Worm (Caenorhabditis elegans) whole organism, dauer: ENCODE results near the gene snx-13.
"Not testable (repeated sequence)": the region's sequence is repeated elsewhere in the genome, so short reads cannot be mapped to it uniquely, and the experiment has no call there.

Experiments used
- unc-62 ChIP-seq: sonication (generic microtip); optimal IDR thresholded peaks from 2 replicates; lab custom pipeline; 2017; ENCODE audit warnings: missing biosample characterization, missing genetic modification reagents, missing genetic modification characterization

snx-13 gene

DNA sequence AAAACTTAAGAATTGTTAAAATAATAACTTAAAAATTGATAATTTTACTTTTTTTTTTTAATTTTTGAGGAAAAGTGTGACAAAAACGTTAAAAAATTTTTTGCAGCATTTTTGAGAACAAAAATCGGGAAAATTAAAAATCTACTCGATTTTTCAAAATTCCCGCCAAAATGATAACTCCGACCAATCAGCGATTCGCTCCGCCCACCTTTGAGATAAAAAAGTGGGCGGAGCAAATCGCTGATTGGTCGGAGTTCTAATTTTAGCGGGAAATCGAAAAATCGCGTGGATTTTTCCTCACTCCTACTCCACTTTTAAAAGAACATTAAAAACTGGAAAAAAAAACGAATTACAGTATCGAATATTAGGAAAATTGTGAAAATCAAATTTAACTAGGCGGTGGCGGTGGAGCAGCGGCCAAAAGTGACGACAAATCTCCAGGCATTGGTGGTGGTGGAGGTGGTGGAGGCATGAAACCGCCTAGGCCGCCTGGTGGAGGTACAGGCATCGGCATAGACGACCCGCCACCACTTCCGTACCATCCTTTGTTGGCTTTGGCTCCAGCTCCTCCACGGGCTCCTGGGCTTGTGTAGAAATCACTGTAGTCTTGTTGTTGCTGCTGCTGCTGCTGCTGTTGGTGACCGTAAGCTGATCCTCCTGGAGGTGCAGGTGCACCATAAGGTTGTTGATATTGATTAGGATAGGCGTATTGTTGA lies 17.1 kb upstream of the snx-13 start:
- no peak for TF ChIP-seq unc-62 (GFP tag; lab: Kevin White, UChicago)

DNA sequence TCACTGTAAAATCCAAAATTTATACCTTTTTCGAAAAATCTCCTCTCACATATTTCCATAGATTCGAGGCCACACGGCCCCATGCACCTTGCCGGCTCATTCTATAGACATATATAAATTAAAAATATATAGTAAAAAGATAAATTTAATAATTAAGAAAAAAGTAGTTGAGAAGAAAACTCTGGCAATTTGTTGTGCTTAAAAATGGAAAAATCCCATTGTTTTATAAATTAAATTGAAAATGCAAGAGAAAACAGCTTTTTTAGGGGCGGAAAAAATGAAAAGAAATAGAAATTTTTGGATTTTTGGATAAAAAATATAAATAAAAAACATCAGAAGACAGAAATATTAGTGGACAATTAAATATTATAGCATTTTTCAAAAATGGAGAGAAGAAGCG lies 16.4 kb upstream of the snx-13 start, which contains the start of gene Y116A8C.30:
Gene Y116A8C.30 (minus strand): TSS at position 101 of the 400 bp plus-strand sequence.
- TF ChIP-seq unc-62 (GFP tag; lab: Kevin White, UChicago), result no peak

ce11 chrIV:17103116-17103515 lies 15.9 kb upstream of the snx-13 start:
- no peak for TF ChIP-seq unc-62 (GFP tag; lab: Kevin White, UChicago)

- TF ChIP-seq unc-62 (GFP tag; lab: Kevin White, UChicago), result no peak
These were observed 13.5 kb upstream of the snx-13 start for ce11 chrIV:17100628-17101338.

DNA sequence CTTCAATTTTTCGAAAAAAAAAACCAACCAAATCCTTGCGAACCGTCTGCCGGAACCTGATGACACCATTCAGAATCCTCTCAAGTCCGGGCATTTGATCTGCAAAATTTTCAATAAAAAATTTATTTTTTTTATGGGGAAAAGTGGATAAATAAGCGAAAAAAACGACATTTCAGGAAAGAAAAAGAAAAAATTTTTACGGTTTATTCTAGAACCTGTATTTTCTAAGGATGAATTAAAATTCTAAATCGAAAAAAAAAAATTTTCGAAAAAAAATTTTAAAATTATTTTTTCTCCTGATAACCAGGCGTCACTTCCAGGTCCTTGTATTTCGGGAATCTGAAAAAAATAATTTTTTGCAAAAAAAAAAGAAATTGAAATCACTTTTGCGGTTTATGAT lies 12.9 kb upstream of the snx-13 start, which contains the start of gene bca-2:
Gene bca-2 (minus strand): TSS at position 101 of the 400 bp plus-strand sequence.
- no peak for TF ChIP-seq unc-62 (GFP tag; lab: Kevin White, UChicago)

ce11 chrIV:17099113-17099512 lies 11.9 kb upstream of the snx-13 start:
- no peak for TF ChIP-seq unc-62 (GFP tag; lab: Kevin White, UChicago)

ce11 chrIV:17096168-17096567 lies 8.9 kb upstream of the snx-13 start, which contains the start of gene Y116A8C.27:
Gene Y116A8C.27, minus strand, starts transcription at chrIV:17096268.
- no peak for TF ChIP-seq unc-62 (GFP tag; lab: Kevin White, UChicago)

DNA sequence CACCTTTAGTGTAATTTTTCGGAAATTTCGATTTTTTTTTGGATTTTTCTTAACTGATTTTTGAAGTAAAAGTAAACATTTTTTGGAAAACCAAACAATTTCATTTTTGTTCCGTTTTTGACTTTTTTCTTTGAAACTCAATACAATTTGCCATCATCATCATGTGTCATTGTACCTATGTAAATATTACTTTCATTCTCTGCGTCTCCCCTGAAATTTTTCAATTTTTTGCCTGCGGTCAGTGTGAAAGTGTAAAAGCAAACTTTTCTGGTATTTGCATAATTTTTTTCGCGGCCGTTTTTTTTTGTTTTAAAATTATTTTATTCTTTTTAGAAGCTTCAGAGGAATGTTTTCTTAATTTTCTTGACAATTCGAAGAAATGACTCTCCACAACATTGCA lies 6.5 kb upstream of the snx-13 start, which contains the start of gene Y116A8C.29:
Gene Y116A8C.29 (plus strand): TSS at position 328 of the 400 bp plus-strand sequence.
- no peak for TF ChIP-seq unc-62 (GFP tag; lab: Kevin White, UChicago)

DNA sequence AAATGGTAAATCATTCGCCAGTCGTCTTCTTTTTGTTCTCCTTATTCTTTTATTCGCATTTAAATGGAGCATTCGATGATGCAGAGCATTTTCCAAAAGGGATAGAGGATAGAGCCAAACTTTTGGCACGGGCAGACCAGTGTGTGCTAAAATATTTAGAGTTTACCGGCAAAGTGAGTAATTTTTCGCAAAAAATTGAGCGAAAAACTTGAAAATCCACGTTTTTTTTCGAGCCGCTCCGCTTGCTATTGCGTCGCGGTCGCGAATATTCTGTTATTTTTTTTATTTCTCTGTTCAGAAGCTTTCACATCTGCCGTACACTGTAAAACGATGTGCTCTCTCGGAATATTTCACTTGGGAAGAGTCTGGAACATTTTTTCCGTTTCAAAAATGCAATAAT lies 1.6 kb upstream of the snx-13 start, which contains the start of gene Y116A8C.43:
Gene Y116A8C.43 (plus strand): TSS at position 3 of the 400 bp plus-strand sequence.
- TF ChIP-seq unc-62 (GFP tag; lab: Kevin White, UChicago), result no peak

DNA sequence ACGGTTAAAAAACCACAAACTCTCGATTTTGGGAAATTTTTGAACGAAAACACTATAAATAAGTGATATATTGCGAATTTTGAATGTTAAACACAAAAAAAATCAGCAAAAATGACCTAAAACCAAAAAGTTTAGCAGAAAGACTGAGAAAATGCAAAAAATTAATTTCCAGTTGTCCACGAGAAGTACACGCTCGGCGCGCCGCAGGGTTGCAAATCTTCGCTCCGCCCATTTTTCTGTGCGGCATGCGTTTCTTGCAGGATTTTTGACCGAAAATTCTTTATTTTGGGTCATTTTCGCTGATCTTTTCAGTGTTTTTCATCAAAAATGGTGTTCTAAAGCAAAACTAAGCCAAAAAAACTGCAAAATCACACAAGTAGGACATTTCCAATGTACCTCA lies 2.4 kb downstream of the snx-13 start:
- no peak for TF ChIP-seq unc-62 (GFP tag; lab: Kevin White, UChicago)

DNA sequence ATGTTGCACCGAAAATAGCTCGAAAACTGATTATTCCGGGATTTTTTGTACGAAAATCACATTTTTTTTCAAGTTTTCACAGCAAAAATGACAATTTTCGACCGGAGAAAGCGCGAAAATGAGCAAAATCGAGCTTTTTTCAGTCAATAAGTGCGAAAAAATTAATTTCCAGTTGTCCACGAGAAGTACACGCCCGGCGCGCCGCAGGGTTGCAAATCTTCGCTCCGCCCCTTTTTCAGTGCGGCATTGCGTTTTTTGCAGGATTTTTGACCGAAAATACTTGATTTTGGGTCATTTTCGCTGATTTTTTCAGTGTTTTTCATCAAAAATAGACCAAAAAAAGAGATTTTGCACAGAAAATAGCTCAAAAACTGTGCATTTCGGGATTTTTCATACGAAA lies 2.9 kb downstream of the snx-13 start:
- TF ChIP-seq unc-62 (GFP tag; lab: Kevin White, UChicago), result no peak

- no peak for TF ChIP-seq unc-62 (GFP tag; lab: Kevin White, UChicago)
These were observed 8.6 kb downstream of the snx-13 start, which contains the start of gene Y116A8C.25 for ce11 chrIV:17078649-17079048. Gene Y116A8C.25, minus strand, starts transcription at chrIV:17078749.

ce11 chrIV:17070791-17071190 lies 16.4 kb downstream of the snx-13 start, which contains the start of gene Y116A8C.24:
Gene Y116A8C.24, minus strand, starts transcription at chrIV:17070891.
- TF ChIP-seq unc-62 (GFP tag; lab: Kevin White, UChicago), result not testable (repeated sequence)

DNA sequence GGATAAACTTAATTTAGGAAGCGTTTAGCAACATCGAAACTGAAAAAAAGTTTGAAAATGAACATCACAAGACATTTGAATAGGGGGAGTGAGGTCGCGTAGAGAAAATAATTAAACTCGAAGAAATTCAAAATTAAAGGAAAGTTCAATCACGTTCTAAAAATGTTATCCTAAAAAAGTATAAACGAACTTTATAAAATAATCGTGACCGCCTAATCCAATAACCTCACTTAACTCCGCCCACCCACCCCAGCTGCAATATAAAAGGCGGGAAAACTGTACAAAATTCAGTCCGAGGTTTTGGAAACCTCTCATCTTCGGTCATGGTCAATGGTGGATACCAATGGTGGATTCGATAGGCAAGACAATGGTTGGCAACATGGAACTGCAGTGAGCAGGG lies 22.3 kb downstream of the snx-13 start, which contains the start of gene Y116A8C.465:
Gene Y116A8C.465 (plus strand): TSS at position 301 of the 400 bp plus-strand sequence.
- not testable (repeated sequence) for TF ChIP-seq unc-62 (GFP tag; lab: Kevin White, UChicago)

- TF ChIP-seq unc-62 (GFP tag; lab: Kevin White, UChicago), result not testable (repeated sequence)
These were observed 23.5 kb downstream of the snx-13 start, which contains the start of gene Y116A8C.467 for ce11 chrIV:17063700-17064099. Gene Y116A8C.467, minus strand, starts transcription at chrIV:17063800.

ce11 chrIV:17058036-17058435 lies 29.2 kb downstream of the snx-13 start, which contains the start of gene Y116A8C.44:
Gene Y116A8C.44, minus strand, starts transcription at chrIV:17058136.
- TF ChIP-seq unc-62 (GFP tag; lab: Kevin White, UChicago), result no peak
